Worm (Caenorhabditis elegans): ENCODE measurements around the gene rga-8.

ce11 chrX:5323287-5323686, 43.7 kb upstream of the rga-8 start, which contains the start of gene sto-2:
- no peak for TF ChIP-seq pqm-1 (tag; optimal IDR thresholded peaks at IDR 0.05)
- TF ChIP-seq fkh-10 (GFP tag; optimal IDR thresholded peaks at IDR 0.05): no peak
- TF ChIP-seq ceh-63 (GFP tag; optimal IDR thresholded peaks at IDR 0.05): no peak
- no peak for TF ChIP-seq unc-62 (GFP tag; optimal IDR thresholded peaks at IDR 0.05)
- no peak for TF ChIP-seq nhr-12 (tag; optimal IDR thresholded peaks at IDR 0.05)
- TF ChIP-seq pag-3 (tag; optimal IDR thresholded peaks at IDR 0.05; ENCODE audit: borderline replicate concordance, insufficient read depth): no peak
- TF ChIP-seq aly-2 (tag; optimal IDR thresholded peaks at IDR 0.05): no peak
- TF ChIP-seq snpc-4 (tag; optimal IDR thresholded peaks at IDR 0.05): no peak
- no peak for TF ChIP-seq egl-13 (tag; optimal IDR thresholded peaks at IDR 0.05)
- no peak for TF ChIP-seq nhr-71 (tag; optimal IDR thresholded peaks at IDR 0.05)
- no peak for TF ChIP-seq nhr-77 (tag; optimal IDR thresholded peaks at IDR 0.05)
